Fruit fly (Drosophila melanogaster) Kc167 (cell line): ENCODE measurements around the gene Pex16.

ENCODE experiments used
- Myc ChIP-seq: fragments of >200 bp; optimal IDR thresholded peaks from 2 replicates; lab custom pipeline; 2017; ENCODE audit warnings: missing external identifiers
- psq ChIP-seq: fragments of >200 bp; optimal IDR thresholded peaks from 2 replicates; lab custom pipeline; 2017; ENCODE audit warnings: missing external identifiers

DNA sequence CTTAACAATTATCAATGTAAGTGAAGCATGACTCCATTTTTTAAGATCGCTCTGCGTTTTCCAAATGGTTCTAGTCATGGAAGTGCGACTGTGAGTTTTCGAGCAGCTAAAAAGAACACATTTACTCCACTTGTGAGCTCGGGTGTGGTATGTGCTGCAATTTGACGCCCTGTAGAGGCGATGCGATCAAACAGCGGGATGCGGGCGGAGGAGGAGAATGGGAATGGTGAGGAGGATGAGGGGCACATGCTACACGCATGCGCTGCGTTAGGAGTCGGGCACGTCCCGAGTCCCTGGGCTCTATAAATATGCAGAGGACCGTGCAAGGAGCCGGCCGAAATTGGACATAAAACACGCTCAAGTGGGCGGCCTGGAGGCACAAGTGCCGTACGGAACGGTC, 11.2 kb upstream of the Pex16 start:
- no peak for TF ChIP-seq Myc (lab: Kevin White, UChicago)
- TF ChIP-seq psq (lab: Kevin White, UChicago), result no peak
